Worm (Caenorhabditis elegans) whole organism, L1 larva: ENCODE measurements around the gene swp-1.

Experiments
- C04F5.9 ChIP-seq: sonication (generic microtip); optimal IDR thresholded peaks from 2 replicates; lab custom pipeline; 2016; ENCODE audit warnings: missing genetic modification characterization, missing compliant biosample characterization
- C16A3.4 ChIP-seq: fragments of 150-350 bp; optimal IDR thresholded peaks from 2 replicates; lab custom pipeline; 2014; ENCODE audit warnings: missing biosample characterization, missing genetic modification characterization
- C34B4.2 ChIP-seq: sonication (generic microtip); optimal IDR thresholded peaks from 2 replicates; lab custom pipeline; 2017; ENCODE audit warnings: mild to moderate bottlenecking, missing genetic modification characterization, missing compliant biosample characterization
- Y116A8C.19 ChIP-seq: sonication (generic microtip); optimal IDR thresholded peaks from 2 replicates; lab custom pipeline; 2016; ENCODE audit warnings: missing compliant biosample characterization, missing genetic modification characterization, borderline replicate concordance
- alr-1 ChIP-seq: fragments of 200-800 bp; sonication (Bioruptor generic); optimal IDR thresholded peaks from 2 replicates; lab custom pipeline; 2018; ENCODE audit warnings: borderline replicate concordance, mild to moderate bottlenecking, missing genetic modification characterization, missing compliant biosample characterization
- blmp-1 ChIP-seq: fragments of 150-350 bp; optimal IDR thresholded peaks from 2 replicates; lab custom pipeline; 2014; ENCODE audit warnings: missing biosample characterization, missing genetic modification characterization
- ceh-8 ChIP-seq: fragments of 200-800 bp; sonication (Bioruptor generic); optimal IDR thresholded peaks from 2 replicates; lab custom pipeline; 2018; ENCODE audit warnings: mild to moderate bottlenecking, missing genetic modification characterization, moderate library complexity, missing compliant biosample characterization
- ceh-82 ChIP-seq, 3 experiments: fragments of 150-350 bp in 1 of 3; sonication (generic microtip) in 2 of 3; optimal IDR thresholded peaks; 2 replicates each; lab custom pipeline; 2014 to 2017; ENCODE audit warnings: missing biosample characterization in 3 of 3, missing genetic modification characterization in 3 of 3
- dpl-1 ChIP-seq, 3 experiments: fragments of 150-350 bp in 2 of 3; sonication (generic microtip) in 1 of 3; optimal IDR thresholded peaks; 2 replicates each; lab custom pipeline; 2014 to 2017; ENCODE audit warnings: missing biosample characterization in 3 of 3, missing genetic modification characterization in 3 of 3, missing genetic modification reagents in 3 of 3
- dsc-1 ChIP-seq: sonication (generic microtip); optimal IDR thresholded peaks from 2 replicates; lab custom pipeline; 2016; ENCODE audit warnings: mild to moderate bottlenecking, missing genetic modification characterization, missing compliant biosample characterization
- efl-1 ChIP-seq, 4 experiments: fragments of 150-350 bp; optimal IDR thresholded peaks in 3 of 4; peaks in 1 of 4; 1 replicate in 1 of 4; 2 replicates in 3 of 4; lab custom pipeline; 2014; ENCODE audit warnings: missing biosample characterization in 2 of 4, missing genetic modification characterization in 2 of 4, missing genetic modification reagents in 2 of 4
- egl-13 ChIP-seq: sonication (generic microtip); optimal IDR thresholded peaks from 2 replicates; lab custom pipeline; 2016; ENCODE audit warnings: missing genotype, missing genetic modification reagents, missing genetic modification characterization, missing compliant biosample characterization
- elt-2 ChIP-seq: sonication (generic microtip); optimal IDR thresholded peaks from 2 replicates; lab custom pipeline; 2016; ENCODE audit warnings: missing genetic modification characterization, mild to moderate bottlenecking, inconsistent platforms, missing compliant biosample characterization, missing genetic modification reagents
- elt-3 ChIP-seq, 6 experiments: fragments of 150-350 bp in 1 of 6; sonication (generic microtip); optimal IDR thresholded peaks; 2 replicates each; lab custom pipeline; 2017 to 2018; ENCODE audit warnings: missing biosample characterization in 6 of 6, missing genetic modification characterization in 6 of 6, inconsistent platforms in 1 of 6
- fkh-10 ChIP-seq: sonication (generic microtip); optimal IDR thresholded peaks from 2 replicates; lab custom pipeline; 2017; ENCODE audit warnings: missing biosample characterization, missing genetic modification reagents, missing genetic modification characterization
- fkh-8 ChIP-seq: sonication (generic microtip); optimal IDR thresholded peaks from 2 replicates; lab custom pipeline; 2016; ENCODE audit warnings: mild to moderate bottlenecking, missing genetic modification characterization, missing compliant biosample characterization
- fos-1 ChIP-seq: fragments of 150-350 bp; optimal IDR thresholded peaks from 2 replicates; lab custom pipeline; 2014; ENCODE audit warnings: missing biosample characterization, missing genetic modification characterization
- grh-1 ChIP-seq: fragments of 200-800 bp; sonication (Bioruptor generic); IDR thresholded peaks from 2 replicates; pipeline ENCODE4 v1.3.6; 2022; ENCODE audit warnings: missing genetic modification reagents, missing genetic modification characterization, missing compliant biosample characterization
- hpl-2 ChIP-seq: fragments of 150-350 bp; optimal IDR thresholded peaks from 2 replicates; lab custom pipeline; 2014; ENCODE audit warnings: missing biosample characterization, missing genetic modification reagents, missing genetic modification characterization
- isw-1 ChIP-seq: fragments of 200-800 bp; sonication (Bioruptor generic); IDR thresholded peaks from 2 replicates; pipeline ENCODE4 v1.3.6; 2022; ENCODE audit warnings: missing genetic modification characterization, missing compliant biosample characterization
- jun-1 ChIP-seq: fragments of 150-350 bp; optimal IDR thresholded peaks from 2 replicates; lab custom pipeline; 2014; ENCODE audit warnings: missing biosample characterization, missing genetic modification reagents, missing genetic modification characterization
- lin-13 ChIP-seq: fragments of 150-350 bp; optimal IDR thresholded peaks from 2 replicates; lab custom pipeline; 2014; ENCODE audit warnings: missing biosample characterization, missing genetic modification reagents, missing genetic modification characterization
- lin-14 ChIP-seq: fragments of 200-800 bp; sonication (Bioruptor generic); optimal IDR thresholded peaks from 2 replicates; lab custom pipeline; 2018; ENCODE audit warnings: mild to moderate bottlenecking, missing genetic modification characterization, moderate library complexity, missing compliant biosample characterization
- lin-15B ChIP-seq: fragments of 150-350 bp; sonication (generic microtip); optimal IDR thresholded peaks from 3 replicates; lab custom pipeline; 2014; ENCODE audit warnings: missing biosample characterization, missing genetic modification characterization
- lin-35 ChIP-seq, 2 experiments: fragments of 150-350 bp; optimal IDR thresholded peaks; 2 replicates each; lab custom pipeline; 2014; ENCODE audit warnings: missing biosample characterization in 2 of 2, missing genetic modification characterization in 2 of 2, missing genetic modification reagents in 2 of 2
- lsy-2 ChIP-seq, 2 experiments: fragments of 150-350 bp; optimal IDR thresholded peaks; 2 replicates each; lab custom pipeline; 2014; ENCODE audit warnings: missing biosample characterization in 2 of 2, missing genetic modification characterization in 2 of 2
- mdl-1 ChIP-seq, 2 experiments: fragments of 150-350 bp; optimal IDR thresholded peaks; 2 replicates each; lab custom pipeline; 2014 to 2017; ENCODE audit warnings: missing biosample characterization in 2 of 2, missing genetic modification characterization in 2 of 2, inconsistent platforms in 1 of 2
- mef-2 ChIP-seq: fragments of 150-350 bp; optimal IDR thresholded peaks from 2 replicates; lab custom pipeline; 2014; ENCODE audit warnings: missing biosample characterization, missing genetic modification characterization
- mep-1 ChIP-seq: fragments of 150-350 bp; optimal IDR thresholded peaks from 2 replicates; lab custom pipeline; 2014; ENCODE audit warnings: missing biosample characterization, missing genetic modification characterization
- nhr-20 ChIP-seq: sonication (generic microtip); optimal IDR thresholded peaks from 2 replicates; lab custom pipeline; 2016; ENCODE audit warnings: mild to moderate bottlenecking, missing genetic modification characterization, missing compliant biosample characterization
- nhr-237 ChIP-seq: fragments of 150-350 bp; optimal IDR thresholded peaks from 2 replicates; lab custom pipeline; 2014; ENCODE audit warnings: missing biosample characterization, missing genetic modification characterization
- nhr-28 ChIP-seq: fragments of 150-350 bp; optimal IDR thresholded peaks from 2 replicates; lab custom pipeline; 2014; ENCODE audit warnings: missing biosample characterization, missing genetic modification characterization
- nhr-47 ChIP-seq: sonication (generic microtip); optimal IDR thresholded peaks from 2 replicates; lab custom pipeline; 2016; ENCODE audit warnings: mild to moderate bottlenecking, missing genetic modification characterization, moderate library complexity, missing compliant biosample characterization
- nhr-71 ChIP-seq: sonication (generic microtip); optimal IDR thresholded peaks from 2 replicates; lab custom pipeline; 2016; ENCODE audit warnings: mild to moderate bottlenecking, missing genetic modification characterization, moderate library complexity, missing compliant biosample characterization
- nhr-77 ChIP-seq: fragments of 150-350 bp; optimal IDR thresholded peaks from 2 replicates; lab custom pipeline; 2014; ENCODE audit warnings: missing biosample characterization, missing genetic modification characterization
- nhr-84 ChIP-seq: sonication (generic microtip); optimal IDR thresholded peaks from 2 replicates; lab custom pipeline; 2017; ENCODE audit warnings: missing biosample characterization, missing genetic modification characterization
- nhr-85 ChIP-seq: sonication (generic microtip); peaks from one replicate; lab custom pipeline; 2016; ENCODE audit warnings: missing genetic modification characterization, inconsistent platforms, missing compliant biosample characterization
- rnt-1 ChIP-seq: sonication (generic microtip); optimal IDR thresholded peaks from 2 replicates; lab custom pipeline; 2016; ENCODE audit warnings: mild to moderate bottlenecking, missing genetic modification characterization, moderate library complexity, missing compliant biosample characterization
- skn-1 ChIP-seq: fragments of 150-350 bp; optimal IDR thresholded peaks from 2 replicates; lab custom pipeline; 2014; ENCODE audit warnings: missing biosample characterization, missing genetic modification characterization
- snpc-4 ChIP-seq: fragments of 150-350 bp; optimal IDR thresholded peaks from 2 replicates; lab custom pipeline; 2014; ENCODE audit warnings: missing biosample characterization, missing genetic modification characterization
- snu-23 ChIP-seq: sonication (generic microtip); optimal IDR thresholded peaks from 2 replicates; lab custom pipeline; 2016; ENCODE audit warnings: missing genetic modification characterization, missing compliant biosample characterization
- sptf-1 ChIP-seq: fragments of 150-350 bp; optimal IDR thresholded peaks from 2 replicates; lab custom pipeline; 2014; ENCODE audit warnings: missing biosample characterization, missing genetic modification characterization
- swsn-7 ChIP-seq: sonication (generic microtip); optimal IDR thresholded peaks from 2 replicates; lab custom pipeline; 2016; ENCODE audit warnings: missing genetic modification characterization, missing compliant biosample characterization
- tbx-2 ChIP-seq: sonication (generic microtip); optimal IDR thresholded peaks from 2 replicates; lab custom pipeline; 2016; ENCODE audit warnings: missing genetic modification characterization, missing compliant biosample characterization
- unc-130 ChIP-seq: fragments of 150-350 bp; optimal IDR thresholded peaks from 2 replicates; lab custom pipeline; 2017; ENCODE audit warnings: missing biosample characterization, missing genetic modification characterization, inconsistent platforms
- unc-30 ChIP-seq: sonication (generic microtip); optimal IDR thresholded peaks from 2 replicates; lab custom pipeline; 2017; ENCODE audit warnings: missing biosample characterization, missing genetic modification characterization
- unc-86 ChIP-seq: sonication (generic microtip); optimal IDR thresholded peaks from 2 replicates; lab custom pipeline; 2016; ENCODE audit warnings: missing genetic modification characterization, missing compliant biosample characterization
- vab-15 ChIP-seq: sonication (generic microtip); optimal IDR thresholded peaks from 2 replicates; lab custom pipeline; 2017; ENCODE audit warnings: missing genotype, mild to moderate bottlenecking, missing genetic modification characterization, missing compliant biosample characterization
- xbp-1 ChIP-seq: sonication (generic microtip); optimal IDR thresholded peaks from 2 replicates; lab custom pipeline; 2016; ENCODE audit warnings: missing genetic modification characterization, missing compliant biosample characterization
- zag-1 ChIP-seq: fragments of 150-350 bp; optimal IDR thresholded peaks from 2 replicates; lab custom pipeline; 2014; ENCODE audit warnings: missing biosample characterization, missing genetic modification characterization

Gene swp-1

DNA sequence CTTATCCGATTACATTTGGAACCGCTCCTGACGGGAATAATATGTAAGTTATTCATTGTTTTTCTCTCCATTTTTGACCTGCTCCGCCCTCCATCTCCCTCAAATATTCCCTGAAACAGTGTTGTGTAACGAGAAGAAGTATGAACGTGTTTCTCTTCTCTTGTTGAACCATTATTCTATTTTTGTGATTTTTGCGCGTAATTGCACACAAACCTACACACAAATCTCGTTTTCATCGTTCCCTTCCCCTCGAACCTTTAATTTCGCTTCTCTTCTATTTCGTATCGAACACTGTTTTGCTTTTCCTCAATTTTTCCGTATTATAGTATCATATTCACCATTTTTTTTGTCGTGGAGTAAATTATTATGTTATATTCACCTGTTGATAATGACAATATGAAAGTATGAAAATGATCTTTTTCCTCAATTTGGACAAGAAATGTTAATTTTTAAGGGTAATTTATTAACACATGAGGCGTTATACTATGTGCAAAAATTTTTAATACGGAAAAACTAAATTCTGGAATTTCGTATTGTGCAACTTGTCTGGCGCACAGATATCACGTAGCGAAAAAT lies 11.9 kb upstream of the swp-1 start:
- TF ChIP-seq hpl-2 (GFP tag; lab: Kevin White, UChicago) (no peak), fos-1 (tag; lab: Kevin White, UChicago) (no peak), isw-1 (GFP tag; lab: Robert Waterston, UW) (no peak), nhr-237 (no peak), sptf-1 (tag; lab: Kevin White, UChicago) (no peak), nhr-85 (tag; lab: Kevin White, UChicago) (no peak), egl-13 (tag; lab: Kevin White, UChicago) (no peak), vab-15 (tag; lab: Kevin White, UChicago) (no peak), elt-3 (tag; optimal IDR thresholded peaks at IDR 0.05; lab: Kevin White, UChicago) (no peak), nhr-47 (no peak), fkh-10 (GFP tag; lab: Kevin White, UChicago) (no peak), lin-35 (GFP tag; optimal IDR thresholded peaks at IDR 0.05; lab: Kevin White, UChicago) (no peak), lin-13 (GFP tag; lab: Kevin White, UChicago) (no peak), alr-1 (tag; lab: Kevin White, UChicago) (no peak), unc-130 (tag; lab: Kevin White, UChicago) (no peak), mef-2 (tag; lab: Kevin White, UChicago) (no peak), mdl-1 (tag; optimal IDR thresholded peaks at IDR 0.05; lab: Kevin White, UChicago) (no peak), unc-30 (no peak), zag-1 (tag; lab: Kevin White, UChicago) (no peak), nhr-84 (tag; lab: Kevin White, UChicago) (no peak)

DNA sequence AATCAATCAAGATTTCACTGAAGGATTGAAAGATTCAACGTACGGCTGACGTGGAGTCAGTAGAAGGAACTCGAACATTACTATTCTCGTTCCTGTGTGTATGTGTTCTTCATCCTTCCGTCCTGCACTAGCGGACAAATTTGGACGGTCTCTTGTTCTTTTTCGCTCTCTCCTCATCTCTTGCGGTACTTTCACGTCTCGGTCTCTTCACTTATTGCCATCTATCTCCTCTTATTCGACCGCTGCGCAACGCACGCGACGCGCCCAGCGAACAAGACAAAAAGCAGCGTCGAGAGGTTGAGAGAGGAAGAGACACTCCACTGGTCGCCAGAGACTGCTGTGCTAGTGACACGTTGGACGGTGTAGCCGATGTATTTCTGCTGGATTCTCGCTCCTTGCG lies 10.1 kb upstream of the swp-1 start:
- TF ChIP-seq swsn-7 (tag; lab: Kevin White, UChicago) (peak; percentile 56), nhr-20 (tag; lab: Kevin White, UChicago) (peak; percentile 5), dpl-1 (GFP tag; optimal IDR thresholded peaks at IDR 0.05; lab: Kevin White, UChicago) (peak in 2 of 3 experiments; percentile 49 to 62), skn-1 (tag; lab: Kevin White, UChicago) (peak; percentile 54), rnt-1 (tag; lab: Kevin White, UChicago) (peak; percentile 75), lsy-2 (tag; optimal IDR thresholded peaks at IDR 0.05; lab: Kevin White, UChicago) (peak; percentile 50 to 84), unc-86 (tag; lab: Kevin White, UChicago) (peak; percentile 35), dsc-1 (tag; lab: Kevin White, UChicago) (peak; percentile 30), jun-1 (peak; percentile 18), fkh-10 (GFP tag; lab: Kevin White, UChicago) (peak; percentile 10), fkh-8 (tag; lab: Kevin White, UChicago) (peak; percentile 49), grh-1 (no peak), xbp-1 (peak; percentile 36), mep-1 (tag; lab: Kevin White, UChicago) (peak; percentile 74), lin-14 (GFP tag; lab: Kevin White, UChicago) (peak; percentile 90), mdl-1 (tag; optimal IDR thresholded peaks at IDR 0.05; lab: Kevin White, UChicago) (peak in 1 of 2 experiments; percentile 62), C04F5.9 (tag; lab: Kevin White, UChicago) (no peak), elt-2 (tag; lab: Kevin White, UChicago) (no peak), lin-13 (GFP tag; lab: Kevin White, UChicago) (no peak), nhr-47 (peak; percentile 40), C34B4.2 (no peak), Y116A8C.19 (tag; lab: Kevin White, UChicago) (no peak), snpc-4 (peak; percentile 31), efl-1 (optimal IDR thresholded peaks at IDR 0.05; lab: Kevin White, UChicago) (peak; percentile 68 to 83), efl-1 (GFP tag; optimal IDR thresholded peaks at IDR 0.05 in 1 of 2; lab: Kevin White, UChicago) (peak; percentile 30 to 96), ceh-8 (no peak), fos-1 (tag; lab: Kevin White, UChicago) (peak; percentile 28), nhr-71 (peak; percentile 58), isw-1 (GFP tag; lab: Robert Waterston, UW) (peak; percentile 39; the same call in 1 of the 2 replicates), nhr-77 (tag; lab: Kevin White, UChicago) (peak; percentile 43), lin-15B (tag; lab: Kevin White, UChicago) (peak; percentile 24), snu-23 (GFP tag; lab: Kevin White, UChicago) (peak; percentile 67), elt-3 (tag; optimal IDR thresholded peaks at IDR 0.05; lab: Kevin White, UChicago) (peak in 1 of 6 experiments; percentile 44), nhr-28 (no peak), ceh-82 (tag; optimal IDR thresholded peaks at IDR 0.05; lab: Kevin White, UChicago) (peak; percentile 7 to 87 (median 68)), tbx-2 (peak; percentile 46), C16A3.4 (tag; lab: Kevin White, UChicago) (peak; percentile 57), blmp-1 (tag; lab: Kevin White, UChicago) (peak; percentile 52)
